Worm (Caenorhabditis elegans) whole organism, early embryonic: ENCODE measurements around the gene srd-12.

Experiments used
- B0310.2 ChIP-seq: sonication (generic microtip); optimal IDR thresholded peaks from 2 replicates; lab custom pipeline; 2016; ENCODE audit warnings: mild to moderate bottlenecking, missing genetic modification characterization, missing compliant biosample characterization
- F13C5.2 ChIP-seq: sonication (generic microtip); optimal IDR thresholded peaks from 2 replicates; lab custom pipeline; 2017; ENCODE audit warnings: mild to moderate bottlenecking, missing genetic modification characterization, inconsistent platforms, missing compliant biosample characterization
- aly-1 ChIP-seq: sonication (generic microtip); optimal IDR thresholded peaks from 2 replicates; lab custom pipeline; 2016; ENCODE audit warnings: missing genetic modification characterization, missing compliant biosample characterization
- ama-1 ChIP-seq: fragments of 150-350 bp; optimal IDR thresholded peaks from 2 replicates; lab custom pipeline; 2014
- ceh-13 ChIP-seq: fragments of 200-800 bp; sonication (Bioruptor generic); optimal IDR thresholded peaks from 2 replicates; lab custom pipeline; 2018; ENCODE audit warnings: mild to moderate bottlenecking, missing genetic modification characterization, missing compliant biosample characterization
- ceh-36 ChIP-seq: sonication (generic microtip); optimal IDR thresholded peaks from 2 replicates; lab custom pipeline; 2016; ENCODE audit warnings: missing genetic modification characterization, inconsistent platforms, missing compliant biosample characterization
- ets-7 ChIP-seq: sonication (generic microtip); optimal IDR thresholded peaks from 2 replicates; lab custom pipeline; 2016; ENCODE audit warnings: missing genotype, missing genetic modification characterization, missing compliant biosample characterization
- flt-1 ChIP-seq: fragments of 200-800 bp; sonication (Bioruptor generic); IDR thresholded peaks from 2 replicates; pipeline ENCODE4 v1.3.6; 2022; ENCODE audit warnings: missing genetic modification characterization, missing compliant biosample characterization
- hmbx-1 ChIP-seq: sonication (generic microtip); optimal IDR thresholded peaks from 2 replicates; lab custom pipeline; 2016; ENCODE audit warnings: mild to moderate bottlenecking, missing genetic modification characterization, missing compliant biosample characterization
- hmg-4 ChIP-seq: fragments of 200-800 bp; sonication (Bioruptor generic); optimal IDR thresholded peaks from 2 replicates; lab custom pipeline; 2018; ENCODE audit warnings: mild to moderate bottlenecking, missing genetic modification characterization, missing compliant biosample characterization
- hnd-1 ChIP-seq: sonication (generic microtip); optimal IDR thresholded peaks from 2 replicates; lab custom pipeline; 2016; ENCODE audit warnings: missing genetic modification characterization, missing compliant biosample characterization
- pes-1 ChIP-seq: fragments of 200-800 bp; sonication (Bioruptor generic); IDR thresholded peaks from 2 replicates; pipeline ENCODE4 v1.3.6; 2022; ENCODE audit warnings: missing genetic modification reagents, missing genetic modification characterization, missing compliant biosample characterization
- scrt-1 ChIP-seq: fragments of 200-800 bp; sonication (Bioruptor generic); IDR thresholded peaks from 2 replicates; pipeline ENCODE4 v1.3.6; 2022; ENCODE audit warnings: missing genetic modification characterization, missing compliant biosample characterization
- sea-1 ChIP-seq: fragments of 200-800 bp; sonication (Bioruptor generic); conservative IDR thresholded peaks from 2 replicates; pipeline ENCODE4 v1.3.6; 2022; ENCODE audit warnings: missing genetic modification characterization, missing compliant biosample characterization
- tbx-11 ChIP-seq: fragments of 200-800 bp; sonication (Bioruptor generic); IDR thresholded peaks from 2 replicates; pipeline ENCODE4 v1.3.6; 2022; ENCODE audit warnings: missing genetic modification characterization, missing compliant biosample characterization
- tbx-37 ChIP-seq: fragments of 200-800 bp; sonication (Bioruptor generic); conservative IDR thresholded peaks from 2 replicates; pipeline ENCODE4 v1.3.6; 2022; ENCODE audit warnings: missing genetic modification reagents, missing genetic modification characterization, missing compliant biosample characterization
- tra-4 ChIP-seq: sonication (generic microtip); optimal IDR thresholded peaks from 2 replicates; lab custom pipeline; 2017; ENCODE audit warnings: missing genetic modification characterization, missing compliant biosample characterization

The srd-12 gene

ce11 chrIV:5630156-5630555 lies at the start of gene srd-12:
TSS of gene srd-12 (minus strand) at chrIV:5630256.
- TF ChIP-seq hmg-4 (GFP tag; lab: Kevin White, UChicago): no peak
- no peak for TF ChIP-seq F13C5.2 (tag; lab: Kevin White, UChicago)
- no peak for TF ChIP-seq pes-1 (GFP tag; lab: Robert Waterston, UW)
- no peak for TF ChIP-seq scrt-1 (GFP tag; lab: Robert Waterston, UW)
- no peak for TF ChIP-seq tbx-37
- no peak for TF ChIP-seq tra-4 (tag; lab: Kevin White, UChicago)
- no peak for TF ChIP-seq aly-1
- no peak for TF ChIP-seq hnd-1 (tag; lab: Kevin White, UChicago)
- TF ChIP-seq tbx-11 (GFP tag; lab: Robert Waterston, UW): no peak
- TF ChIP-seq hmbx-1: no peak
- no peak for TF ChIP-seq ets-7 (tag; lab: Kevin White, UChicago)
- TF ChIP-seq ama-1 (lab: Kevin White, UChicago): no peak
- no peak for TF ChIP-seq B0310.2 (tag; lab: Kevin White, UChicago)
- TF ChIP-seq flt-1 (GFP tag; lab: Robert Waterston, UW): no peak
- no peak for TF ChIP-seq ceh-13 (GFP tag; lab: Kevin White, UChicago)
- TF ChIP-seq ceh-36 (tag; lab: Kevin White, UChicago): no peak

ce11 chrIV:5678044-5678443 lies 48.0 kb upstream of the srd-12 start, which contains the start of gene C55C3.4:
TSS of gene C55C3.4 (minus strand) at chrIV:5678144.
- no peak for TF ChIP-seq ets-7 (tag; lab: Kevin White, UChicago)
- no peak for TF ChIP-seq pes-1 (GFP tag; lab: Robert Waterston, UW)
- no peak for TF ChIP-seq hmg-4 (GFP tag; lab: Kevin White, UChicago)
- no peak for TF ChIP-seq flt-1 (GFP tag; lab: Robert Waterston, UW)
- TF ChIP-seq ama-1 (lab: Kevin White, UChicago): no peak
- TF ChIP-seq sea-1: no peak

ce11 chrIV:5674435-5674834 lies 44.4 kb upstream of the srd-12 start, which contains the start of gene srd-5:
TSS of gene srd-5 (minus strand) at chrIV:5674535.
- no peak for TF ChIP-seq scrt-1 (GFP tag; lab: Robert Waterston, UW)
- TF ChIP-seq hmbx-1: no peak
- TF ChIP-seq F13C5.2 (tag; lab: Kevin White, UChicago): no peak
- TF ChIP-seq ceh-13 (GFP tag; lab: Kevin White, UChicago): no peak
- TF ChIP-seq pes-1 (GFP tag; lab: Robert Waterston, UW): no peak
- TF ChIP-seq B0310.2 (tag; lab: Kevin White, UChicago): no peak
- TF ChIP-seq hmg-4 (GFP tag; lab: Kevin White, UChicago): no peak
- no peak for TF ChIP-seq ets-7 (tag; lab: Kevin White, UChicago)
- TF ChIP-seq flt-1 (GFP tag; lab: Robert Waterston, UW): no peak
- TF ChIP-seq tra-4 (tag; lab: Kevin White, UChicago): no peak
- no peak for TF ChIP-seq tbx-11 (GFP tag; lab: Robert Waterston, UW)
- no peak for TF ChIP-seq tbx-37
- no peak for TF ChIP-seq hnd-1 (tag; lab: Kevin White, UChicago)

ce11 chrIV:5671325-5671724 lies 41.3 kb upstream of the srd-12 start:
- TF ChIP-seq tbx-11 (GFP tag; lab: Robert Waterston, UW) (no peak), tbx-37 (no peak), ceh-36 (tag; lab: Kevin White, UChicago) (no peak), flt-1 (GFP tag; lab: Robert Waterston, UW) (no peak), F13C5.2 (tag; lab: Kevin White, UChicago) (no peak), hmbx-1 (no peak), tra-4 (tag; lab: Kevin White, UChicago) (no peak), pes-1 (GFP tag; lab: Robert Waterston, UW) (no peak), B0310.2 (tag; lab: Kevin White, UChicago) (no peak), ets-7 (tag; lab: Kevin White, UChicago) (no peak), hmg-4 (GFP tag; lab: Kevin White, UChicago) (no peak), hnd-1 (tag; lab: Kevin White, UChicago) (no peak), aly-1 (no peak), ceh-13 (GFP tag; lab: Kevin White, UChicago) (no peak), ama-1 (lab: Kevin White, UChicago) (no peak), sea-1 (no peak), scrt-1 (GFP tag; lab: Robert Waterston, UW) (no peak)

ce11 chrIV:5669459-5669858 lies 39.4 kb upstream of the srd-12 start, which contains the start of gene T19E7.6:
TSS of gene T19E7.6 (minus strand) at chrIV:5669503.
- no peak for TF ChIP-seq hnd-1 (tag; lab: Kevin White, UChicago)
- TF ChIP-seq flt-1 (GFP tag; lab: Robert Waterston, UW): no peak
- TF ChIP-seq ama-1 (lab: Kevin White, UChicago): no peak
- TF ChIP-seq scrt-1 (GFP tag; lab: Robert Waterston, UW): no peak

ce11 chrIV:5667191-5667590 lies 37.1 kb upstream of the srd-12 start:
- no peak for TF ChIP-seq hmg-4 (GFP tag; lab: Kevin White, UChicago)
- no peak for TF ChIP-seq ceh-13 (GFP tag; lab: Kevin White, UChicago)
- no peak for TF ChIP-seq tra-4 (tag; lab: Kevin White, UChicago)
- TF ChIP-seq tbx-11 (GFP tag; lab: Robert Waterston, UW): no peak
- TF ChIP-seq sea-1: no peak
- TF ChIP-seq aly-1: no peak

ce11 chrIV:5666115-5667028 lies 36.3 kb upstream of the srd-12 start:
- TF ChIP-seq scrt-1 (GFP tag; lab: Robert Waterston, UW) (no peak), pes-1 (GFP tag; lab: Robert Waterston, UW) (no peak), B0310.2 (tag; lab: Kevin White, UChicago) (no peak), tbx-37 (no peak), ets-7 (tag; lab: Kevin White, UChicago) (no peak), sea-1 (no peak), flt-1 (GFP tag; lab: Robert Waterston, UW) (no peak)
